Fruit fly (Drosophila melanogaster) whole organism, prepupa: ENCODE results near the gene CG12609.

ENCODE experiments used
- CG6163 ChIP-seq: fragments of 200-800 bp; sonication (Bioruptor generic); IDR thresholded peaks from 3 replicates; pipeline ENCODE4 v1.3.6; 2022; ENCODE audit warnings: missing biosample characterization, missing genetic modification characterization
- CG6808 ChIP-seq: fragments of 200-800 bp; sonication (Bioruptor generic); optimal IDR thresholded peaks from 3 replicates; lab custom pipeline; 2017; ENCODE audit warnings: missing biosample characterization, missing genetic modification characterization, mild to moderate bottlenecking, moderate library complexity, missing genetic modification reagents
- CG9139 ChIP-seq: fragments of 200-800 bp; sonication (Bioruptor generic); optimal IDR thresholded peaks from 3 replicates; lab custom pipeline; 2017; ENCODE audit warnings: missing biosample characterization, mild to moderate bottlenecking, missing genetic modification characterization
- Eip78C ChIP-seq: fragments of 200-800 bp; sonication (Bioruptor generic); peaks from one replicate; lab custom pipeline; 2016; ENCODE audit warnings: missing biosample characterization, missing genetic modification characterization
- dsx ChIP-seq: fragments of 200-800 bp; optimal IDR thresholded peaks from 3 replicates; lab custom pipeline; 2019; ENCODE audit warnings: missing biosample characterization, mild to moderate bottlenecking, missing genetic modification characterization, moderate library complexity; ENCODE audit not compliant: poor library complexity, severe bottlenecking
- fd59A ChIP-seq: fragments of 200-800 bp; sonication (Bioruptor generic); optimal IDR thresholded peaks from 2 replicates; lab custom pipeline; 2017; ENCODE audit warnings: missing biosample characterization, mild to moderate bottlenecking, missing genetic modification characterization, missing genetic modification reagents
- spab ChIP-seq: fragments of 200-800 bp; sonication (Bioruptor generic); optimal IDR thresholded peaks from 2 replicates; lab custom pipeline; 2017; ENCODE audit warnings: missing biosample characterization, mild to moderate bottlenecking, missing genetic modification characterization, missing genetic modification reagents
- ss ChIP-seq, 2 experiments: fragments of 200-800 bp; sonication (Bioruptor generic); optimal IDR thresholded peaks; 2 replicates in 1 of 2; 3 replicates in 1 of 2; lab custom pipeline; 2017 to 2018; ENCODE audit warnings: mild to moderate bottlenecking in 2 of 2, missing biosample characterization in 2 of 2, missing genetic modification characterization in 2 of 2, moderate library complexity in 1 of 2
- svp ChIP-seq: fragments of 200-800 bp; sonication (Bioruptor generic); peaks from one replicate; lab custom pipeline; 2016; ENCODE audit warnings: missing biosample characterization, missing genetic modification characterization

The CG12609 gene

dm6 chrX:18699268-18700140 is 48.6 kb downstream of the CG12609 start:
- TF ChIP-seq CG6808 (GFP tag; lab: Kevin White, UChicago), result peak; percentile 28
- no peak for TF ChIP-seq fd59A
- TF ChIP-seq CG9139 (GFP tag; lab: Kevin White, UChicago), result peak; percentile 43
- TF ChIP-seq dsx (GFP tag; lab: Kevin White, UChicago), result peak; percentile 20
- TF ChIP-seq spab (GFP tag; lab: Kevin White, UChicago), result peak; percentile 32
- peak; percentile 34 for TF ChIP-seq Eip78C
- 0 out of 3 replicates have a peak, but pooled peaks have one; percentile 7 for TF ChIP-seq CG6163 (GFP tag; lab: Robert Waterston, UW)
- TF ChIP-seq svp, result no peak
- peak; percentile 41 to 51 for TF ChIP-seq ss (GFP tag; optimal IDR thresholded peaks at IDR 0.05; lab: Kevin White, UChicago)
